Fruit fly (Drosophila melanogaster) whole organism, prepupa: ENCODE data around the gene tko.

Source experiments
- Blimp-1 ChIP-seq: fragments of 200-800 bp; sonication (Bioruptor generic); optimal IDR thresholded peaks from 3 replicates; lab custom pipeline; 2017; ENCODE audit warnings: missing biosample characterization, missing genetic modification characterization, mild to moderate bottlenecking, moderate library complexity, missing genetic modification reagents
- CG10669 ChIP-seq: fragments of 200-800 bp; sonication (Bioruptor generic); optimal IDR thresholded peaks from 3 replicates; lab custom pipeline; 2018; ENCODE audit warnings: missing biosample characterization, mild to moderate bottlenecking, missing genetic modification characterization, moderate library complexity
- CG11294 ChIP-seq: fragments of 200-800 bp; sonication (Bioruptor generic); IDR thresholded peaks from 2 replicates; pipeline ENCODE4 v1.3.6; 2022; ENCODE audit warnings: missing biosample characterization, missing genetic modification characterization
- CG11762 ChIP-seq: fragments of 200-800 bp; sonication (Bioruptor generic); optimal IDR thresholded peaks from 3 replicates; lab custom pipeline; 2016; ENCODE audit warnings: missing biosample characterization, missing genetic modification characterization; ENCODE audit not compliant: insufficient read depth
- CG11902 ChIP-seq: fragments of 200-800 bp; sonication (Bioruptor generic); optimal IDR thresholded peaks from 3 replicates; lab custom pipeline; 2016; ENCODE audit warnings: missing biosample characterization, missing genetic modification characterization
- CG1621 ChIP-seq: fragments of 200-800 bp; sonication (Bioruptor generic); optimal IDR thresholded peaks from 3 replicates; lab custom pipeline; 2018; ENCODE audit warnings: missing biosample characterization, mild to moderate bottlenecking, missing genetic modification characterization
- CG16779 ChIP-seq: fragments of 200-800 bp; sonication (Bioruptor generic); optimal IDR thresholded peaks from 3 replicates; lab custom pipeline; 2017; ENCODE audit warnings: missing biosample characterization, mild to moderate bottlenecking, missing genetic modification characterization
- CG31627 ChIP-seq: fragments of 200-800 bp; sonication (Bioruptor generic); optimal IDR thresholded peaks from 3 replicates; lab custom pipeline; 2016; ENCODE audit warnings: missing biosample characterization, missing genetic modification characterization
- CG32006 ChIP-seq: fragments of 200-800 bp; sonication (Bioruptor generic); optimal IDR thresholded peaks from 3 replicates; lab custom pipeline; 2017; ENCODE audit warnings: missing biosample characterization, mild to moderate bottlenecking, missing genetic modification characterization
- CG34406 ChIP-seq: fragments of 200-800 bp; sonication (Bioruptor generic); optimal IDR thresholded peaks from 3 replicates; lab custom pipeline; 2016; ENCODE audit warnings: missing biosample characterization, missing genetic modification characterization
- CG4318 ChIP-seq: fragments of 200-800 bp; sonication (Bioruptor generic); optimal IDR thresholded peaks from 3 replicates; lab custom pipeline; 2017; ENCODE audit warnings: missing biosample characterization, mild to moderate bottlenecking, missing genetic modification characterization
- CG6792 ChIP-seq: fragments of 200-800 bp; sonication (Bioruptor generic); optimal IDR thresholded peaks from 3 replicates; lab custom pipeline; 2016; ENCODE audit warnings: missing biosample characterization, missing genetic modification characterization
- CG6808 ChIP-seq: fragments of 200-800 bp; sonication (Bioruptor generic); optimal IDR thresholded peaks from 3 replicates; lab custom pipeline; 2017; ENCODE audit warnings: missing biosample characterization, missing genetic modification characterization, mild to moderate bottlenecking, moderate library complexity, missing genetic modification reagents
- CG7368 ChIP-seq: fragments of 200-800 bp; sonication (Bioruptor generic); optimal IDR thresholded peaks from 3 replicates; lab custom pipeline; 2016; ENCODE audit warnings: missing biosample characterization, missing genetic modification characterization
- CG8119 ChIP-seq: fragments of 200-800 bp; sonication (Bioruptor generic); IDR thresholded peaks from 3 replicates; pipeline ENCODE4 v1.3.6; 2022; ENCODE audit warnings: missing biosample characterization, missing genetic modification characterization
- CG8319 ChIP-seq: fragments of 200-800 bp; sonication (Bioruptor generic); optimal IDR thresholded peaks from 3 replicates; lab custom pipeline; 2016; ENCODE audit warnings: missing biosample characterization, missing genetic modification characterization
- CG9139 ChIP-seq: fragments of 200-800 bp; sonication (Bioruptor generic); optimal IDR thresholded peaks from 3 replicates; lab custom pipeline; 2017; ENCODE audit warnings: missing biosample characterization, mild to moderate bottlenecking, missing genetic modification characterization
- Eip75B ChIP-seq: fragments of 200-800 bp; sonication (Bioruptor generic); optimal IDR thresholded peaks from 3 replicates; lab custom pipeline; 2016; ENCODE audit warnings: missing biosample characterization, missing genetic modification characterization
- Eip78C ChIP-seq: fragments of 200-800 bp; sonication (Bioruptor generic); peaks from one replicate; lab custom pipeline; 2016; ENCODE audit warnings: missing biosample characterization, missing genetic modification characterization
- Eip93F ChIP-seq: fragments of 200-800 bp; sonication (Bioruptor generic); optimal IDR thresholded peaks from 2 replicates; lab custom pipeline; 2016; ENCODE audit warnings: missing biosample characterization, mild to moderate bottlenecking, missing genetic modification characterization
- Ets21C ChIP-seq: fragments of 200-800 bp; sonication (Bioruptor generic); optimal IDR thresholded peaks from 3 replicates; lab custom pipeline; 2016; ENCODE audit warnings: missing biosample characterization, missing genetic modification characterization
- Gug ChIP-seq: fragments of 200-800 bp; sonication (Bioruptor generic); IDR thresholded peaks from 2 replicates; pipeline ENCODE4 v1.3.6; 2022; ENCODE audit warnings: missing biosample characterization, missing genetic modification characterization
- Hr38 ChIP-seq: sonication (Bioruptor generic); optimal IDR thresholded peaks from 2 replicates; lab custom pipeline; 2016; ENCODE audit warnings: missing biosample characterization, missing genetic modification characterization
- Hr39 ChIP-seq: fragments of 200-800 bp; sonication (Bioruptor generic); optimal IDR thresholded peaks from 2 replicates; lab custom pipeline; 2016; ENCODE audit warnings: missing biosample characterization, missing genetic modification characterization
- Lpt ChIP-seq: fragments of 200-800 bp; sonication (Bioruptor generic); optimal IDR thresholded peaks from 3 replicates; lab custom pipeline; 2016; ENCODE audit warnings: missing biosample characterization, missing genetic modification characterization
- Met ChIP-seq: fragments of 200-800 bp; sonication (Bioruptor generic); optimal IDR thresholded peaks from 3 replicates; lab custom pipeline; 2016; ENCODE audit warnings: missing biosample characterization, missing genetic modification characterization
- OdsH ChIP-seq: fragments of 200-800 bp; sonication (Bioruptor generic); optimal IDR thresholded peaks from 3 replicates; lab custom pipeline; 2016; ENCODE audit warnings: missing biosample characterization, missing genetic modification characterization
- Smox ChIP-seq: fragments of 200-800 bp; sonication (Bioruptor generic); optimal IDR thresholded peaks from 3 replicates; lab custom pipeline; 2016; ENCODE audit warnings: missing biosample characterization, missing genetic modification characterization
- Sox102F ChIP-seq: fragments of 200-800 bp; sonication (Bioruptor generic); optimal IDR thresholded peaks from 2 replicates; lab custom pipeline; 2016; ENCODE audit warnings: missing biosample characterization, mild to moderate bottlenecking, missing genetic modification characterization
- Sox15 ChIP-seq: fragments of 200-800 bp; sonication (Bioruptor generic); optimal IDR thresholded peaks from 3 replicates; lab custom pipeline; 2016; ENCODE audit warnings: missing biosample characterization, missing genetic modification characterization
- achi ChIP-seq: fragments of 200-800 bp; sonication (Bioruptor generic); optimal IDR thresholded peaks from 3 replicates; lab custom pipeline; 2016; ENCODE audit warnings: missing biosample characterization, missing genetic modification characterization
- acj6 ChIP-seq: fragments of 200-800 bp; sonication (Bioruptor generic); optimal IDR thresholded peaks from 3 replicates; lab custom pipeline; 2016; ENCODE audit warnings: missing biosample characterization, missing genetic modification characterization
- cyc ChIP-seq: fragments of 200-800 bp; sonication (Bioruptor generic); optimal IDR thresholded peaks from 3 replicates; lab custom pipeline; 2016; ENCODE audit warnings: missing biosample characterization, missing genetic modification characterization
- dsx ChIP-seq: fragments of 200-800 bp; optimal IDR thresholded peaks from 3 replicates; lab custom pipeline; 2019; ENCODE audit warnings: missing biosample characterization, mild to moderate bottlenecking, missing genetic modification characterization, moderate library complexity; ENCODE audit not compliant: poor library complexity, severe bottlenecking
- eg ChIP-seq: fragments of 200-800 bp; sonication (Bioruptor generic); IDR thresholded peaks from 3 replicates; pipeline ENCODE4 v1.3.6; 2022; ENCODE audit warnings: missing biosample characterization, missing genetic modification characterization
- esn ChIP-seq: fragments of 200-800 bp; sonication (Bioruptor generic); optimal IDR thresholded peaks from 2 replicates; lab custom pipeline; 2016; ENCODE audit warnings: missing biosample characterization, mild to moderate bottlenecking, missing genetic modification characterization, moderate library complexity
- fd59A ChIP-seq: fragments of 200-800 bp; sonication (Bioruptor generic); optimal IDR thresholded peaks from 2 replicates; lab custom pipeline; 2017; ENCODE audit warnings: missing biosample characterization, mild to moderate bottlenecking, missing genetic modification characterization, missing genetic modification reagents
- fd85E ChIP-seq: fragments of 200-800 bp; sonication (Bioruptor generic); optimal IDR thresholded peaks from 3 replicates; lab custom pipeline; 2016; ENCODE audit warnings: missing biosample characterization, missing genetic modification characterization
- fkh ChIP-seq: fragments of 200-800 bp; sonication (Bioruptor generic); optimal IDR thresholded peaks from 3 replicates; lab custom pipeline; 2017; ENCODE audit warnings: missing biosample characterization, mild to moderate bottlenecking, missing genetic modification characterization, moderate library complexity
- lz ChIP-seq: fragments of 200-800 bp; sonication (Bioruptor generic); optimal IDR thresholded peaks from 3 replicates; lab custom pipeline; 2016; ENCODE audit warnings: missing biosample characterization, missing genetic modification characterization
- net ChIP-seq: fragments of 200-800 bp; sonication (Bioruptor generic); optimal IDR thresholded peaks from 3 replicates; lab custom pipeline; 2016; ENCODE audit warnings: missing biosample characterization, missing genetic modification characterization
- salr ChIP-seq, 2 experiments: fragments of 200-800 bp; sonication (Bioruptor generic); optimal IDR thresholded peaks; 3 replicates each; lab custom pipeline; 2016 to 2018; ENCODE audit warnings: missing biosample characterization in 2 of 2, missing genetic modification characterization in 2 of 2, mild to moderate bottlenecking in 1 of 2
- spab ChIP-seq: fragments of 200-800 bp; sonication (Bioruptor generic); optimal IDR thresholded peaks from 2 replicates; lab custom pipeline; 2017; ENCODE audit warnings: missing biosample characterization, mild to moderate bottlenecking, missing genetic modification characterization, missing genetic modification reagents
- ss ChIP-seq, 2 experiments: fragments of 200-800 bp; sonication (Bioruptor generic); optimal IDR thresholded peaks; 2 replicates in 1 of 2; 3 replicates in 1 of 2; lab custom pipeline; 2017 to 2018; ENCODE audit warnings: mild to moderate bottlenecking in 2 of 2, missing biosample characterization in 2 of 2, missing genetic modification characterization in 2 of 2, moderate library complexity in 1 of 2
- topi ChIP-seq: fragments of 200-800 bp; sonication (Bioruptor generic); optimal IDR thresholded peaks from 3 replicates; lab custom pipeline; 2016; ENCODE audit warnings: missing biosample characterization, missing genetic modification characterization
- vri ChIP-seq: fragments of 200-800 bp; sonication (Bioruptor generic); optimal IDR thresholded peaks from 3 replicates; lab custom pipeline; 2016; ENCODE audit warnings: missing biosample characterization, mild to moderate bottlenecking, missing genetic modification characterization

Gene tko

dm6 chrX:2455337-2456246, 11.8 kb upstream of the tko start (continued):
- peak; percentile 52 for TF ChIP-seq fd59A
- peak; percentile 67 for TF ChIP-seq Smox (GFP tag; lab: Kevin White, UChicago)
- TF ChIP-seq fkh (GFP tag; lab: Kevin White, UChicago), result no peak
- no peak for TF ChIP-seq Eip93F (GFP tag; lab: Kevin White, UChicago)
- TF ChIP-seq topi, result peak; percentile 55
- no peak for TF ChIP-seq Gug (GFP tag; lab: Robert Waterston, UW)
- peak; percentile 72 for TF ChIP-seq achi
- peak; percentile 61 for TF ChIP-seq Hr39 (GFP tag; lab: Kevin White, UChicago)
- peak; percentile 62 for TF ChIP-seq acj6
- TF ChIP-seq CG4318, result peak; percentile 12

dm6 chrX:2453772-2454171, 10.0 kb upstream of the tko start:
- TF ChIP-seq CG11902 (GFP tag; lab: Kevin White, UChicago), result no peak
- TF ChIP-seq Eip78C (GFP tag; lab: Kevin White, UChicago), result peak; percentile 59
- no peak for TF ChIP-seq CG1621 (tag; lab: Kevin White, UChicago)
- no peak for TF ChIP-seq CG7368
- no peak for TF ChIP-seq CG6808 (GFP tag; lab: Kevin White, UChicago)
- no peak for TF ChIP-seq cyc (GFP tag; lab: Kevin White, UChicago)

- no peak for TF ChIP-seq OdsH (GFP tag; lab: Kevin White, UChicago)
- peak; percentile 30 for TF ChIP-seq CG11762 (GFP tag; lab: Kevin White, UChicago)
- TF ChIP-seq CG11294 (GFP tag; lab: Robert Waterston, UW), result no peak
- TF ChIP-seq CG16779 (tag; lab: Kevin White, UChicago), result no peak
- TF ChIP-seq vri (GFP tag; lab: Kevin White, UChicago), result no peak
- peak in 1 of 2 experiments; percentile 32 for TF ChIP-seq ss (GFP tag; optimal IDR thresholded peaks at IDR 0.05; lab: Kevin White, UChicago)
- no peak for TF ChIP-seq CG4318
- TF ChIP-seq CG9139 (GFP tag; lab: Kevin White, UChicago), result no peak
- TF ChIP-seq CG32006 (GFP tag; lab: Kevin White, UChicago), result peak; percentile 38
- no peak for TF ChIP-seq Hr38
- TF ChIP-seq Ets21C (GFP tag; lab: Kevin White, UChicago), result peak; percentile 67
- peak; percentile 57 for TF ChIP-seq CG6792 (GFP tag; lab: Kevin White, UChicago)
- peak; percentile 17 for TF ChIP-seq CG8319 (GFP tag; lab: Kevin White, UChicago)
- peak; percentile 32 for TF ChIP-seq net (GFP tag; lab: Kevin White, UChicago)
- no peak for TF ChIP-seq eg (GFP tag; lab: Robert Waterston, UW)
- peak; percentile 56 for TF ChIP-seq CG34406 (GFP tag; lab: Kevin White, UChicago)
- TF ChIP-seq CG10669, result peak; percentile 60
- peak; percentile 81 for TF ChIP-seq esn
- peak; percentile 76 for TF ChIP-seq Sox102F (GFP tag; lab: Kevin White, UChicago)
- peak; percentile 37 for TF ChIP-seq Lpt (GFP tag; lab: Kevin White, UChicago)
- TF ChIP-seq acj6, result peak; percentile 58
- no peak for TF ChIP-seq dsx (GFP tag; lab: Kevin White, UChicago)
- peak; percentile 81 for TF ChIP-seq cyc (GFP tag; lab: Kevin White, UChicago)
- TF ChIP-seq CG31627 (GFP tag; lab: Kevin White, UChicago), result peak; percentile 78
- peak; percentile 57 for TF ChIP-seq Blimp-1 (GFP tag; lab: Kevin White, UChicago)
- peak; percentile 65 for TF ChIP-seq achi
- TF ChIP-seq Sox15 (GFP tag; lab: Kevin White, UChicago), result peak; percentile 20
- TF ChIP-seq CG11902 (GFP tag; lab: Kevin White, UChicago), result peak; percentile 23
- peak in 1 of 2 experiments; percentile 13 for TF ChIP-seq salr (GFP tag; optimal IDR thresholded peaks at IDR 0.05; lab: Kevin White, UChicago)
- peak; percentile 56 for TF ChIP-seq Eip75B (GFP tag; lab: Kevin White, UChicago)
- TF ChIP-seq lz (GFP tag; lab: Kevin White, UChicago), result peak; percentile 77
- no peak for TF ChIP-seq fd85E
- peak; percentile 23; the same call in 1 of the 3 replicates for TF ChIP-seq CG8119
- TF ChIP-seq spab (GFP tag; lab: Kevin White, UChicago), result peak; percentile 48
- TF ChIP-seq Gug (GFP tag; lab: Robert Waterston, UW), result no peak
- peak; percentile 87 for TF ChIP-seq Met (GFP tag; lab: Kevin White, UChicago)
These were observed 9.0 kb upstream of the tko start for dm6 chrX:2452734-2453133.
